Worm (Caenorhabditis elegans) whole organism, young adult: ENCODE results near the gene vhp-1.

ENCODE experiments used
- F23B12.7 ChIP-seq: sonication (generic microtip); optimal IDR thresholded peaks from 2 replicates; lab custom pipeline; 2017; ENCODE audit warnings: missing genetic modification characterization, mild to moderate bottlenecking, missing compliant biosample characterization, antibody characterized with exemption, moderate library complexity; ENCODE audit not compliant: insufficient read depth
- F37B4.10 ChIP-seq: fragments of 200-800 bp; sonication (Bioruptor generic); IDR thresholded peaks from 2 replicates; pipeline ENCODE4 v1.3.6; 2022; ENCODE audit warnings: missing genetic modification characterization, missing compliant biosample characterization
- F52B5.7 ChIP-seq: sonication (generic microtip); optimal IDR thresholded peaks from 2 replicates; lab custom pipeline; 2016; ENCODE audit warnings: mild to moderate bottlenecking, missing genetic modification characterization, missing compliant biosample characterization
- F57A8.1 ChIP-seq: fragments of 200-800 bp; sonication (Bioruptor generic); optimal IDR thresholded peaks from 2 replicates; lab custom pipeline; 2018; ENCODE audit warnings: mild to moderate bottlenecking, missing genetic modification characterization, moderate library complexity, missing compliant biosample characterization
- K11D2.4 ChIP-seq: fragments of 200-800 bp; sonication (Bioruptor generic); IDR thresholded peaks from 2 replicates; pipeline ENCODE4 v1.3.6; 2022; ENCODE audit warnings: missing genetic modification reagents, missing genetic modification characterization, missing compliant biosample characterization
- T07F8.4 ChIP-seq: sonication (generic microtip); optimal IDR thresholded peaks from 2 replicates; lab custom pipeline; 2016; ENCODE audit warnings: mild to moderate bottlenecking, missing genetic modification characterization, moderate library complexity, missing compliant biosample characterization
- Y53F4B.3 ChIP-seq: fragments of 200-800 bp; sonication (Bioruptor generic); IDR thresholded peaks from 2 replicates; pipeline ENCODE4 v1.3.6; 2022; ENCODE audit warnings: missing genetic modification reagents, missing genetic modification characterization, missing compliant biosample characterization
- Y56A3A.18 ChIP-seq: fragments of 200-800 bp; sonication (Bioruptor generic); IDR thresholded peaks from 2 replicates; pipeline ENCODE4 v1.3.6; 2022; ENCODE audit warnings: missing genetic modification reagents, missing genetic modification characterization, missing compliant biosample characterization
- aptf-2 ChIP-seq: fragments of 200-800 bp; sonication (Bioruptor generic); conservative IDR thresholded peaks from 2 replicates; pipeline ENCODE4 v1.3.6; 2022; ENCODE audit warnings: missing genetic modification reagents, missing genetic modification characterization, missing compliant biosample characterization
- attf-3 ChIP-seq: fragments of 200-800 bp; sonication (Bioruptor generic); conservative IDR thresholded peaks from 2 replicates; pipeline ENCODE4 v1.3.6; 2022; ENCODE audit warnings: missing genetic modification reagents, missing genetic modification characterization, missing compliant biosample characterization
- attf-5 ChIP-seq: fragments of 200-800 bp; sonication (Bioruptor generic); optimal IDR thresholded peaks from 2 replicates; lab custom pipeline; 2018; ENCODE audit warnings: mild to moderate bottlenecking, missing genetic modification characterization, missing compliant biosample characterization
- ceh-58 ChIP-seq: fragments of 200-800 bp; sonication (Bioruptor generic); IDR thresholded peaks from 2 replicates; pipeline ENCODE4 v1.3.6; 2022; ENCODE audit warnings: missing genetic modification characterization, missing compliant biosample characterization
- ceh-79 ChIP-seq: sonication (generic microtip); optimal IDR thresholded peaks from 2 replicates; lab custom pipeline; 2017; ENCODE audit warnings: mild to moderate bottlenecking, missing genetic modification characterization, missing compliant biosample characterization
- chd-7 ChIP-seq: sonication (generic microtip); optimal IDR thresholded peaks from 2 replicates; lab custom pipeline; 2016; ENCODE audit warnings: mild to moderate bottlenecking, missing genetic modification characterization, moderate library complexity, missing compliant biosample characterization
- efl-1 ChIP-seq: fragments of 150-350 bp; optimal IDR thresholded peaks from 2 replicates; lab custom pipeline; 2014; ENCODE audit warnings: missing biosample characterization, missing genetic modification reagents, missing genetic modification characterization
- ets-4 ChIP-seq: fragments of 200-800 bp; sonication (Bioruptor generic); optimal IDR thresholded peaks from 2 replicates; lab custom pipeline; 2018; ENCODE audit warnings: mild to moderate bottlenecking, missing genetic modification characterization, missing compliant biosample characterization
- him-1 ChIP-seq: sonication (generic microtip); optimal IDR thresholded peaks from 2 replicates; lab custom pipeline; 2016; ENCODE audit warnings: missing genotype, missing genetic modification reagents, missing genetic modification characterization, missing compliant biosample characterization
- hsf-1 ChIP-seq: fragments of 200-800 bp; sonication (Bioruptor generic); IDR thresholded peaks from 2 replicates; pipeline ENCODE4 v1.3.6; 2022; ENCODE audit warnings: missing genetic modification reagents, missing genetic modification characterization, missing compliant biosample characterization
- lag-1 ChIP-seq: fragments of 200-800 bp; sonication (Bioruptor generic); IDR thresholded peaks from 2 replicates; pipeline ENCODE4 v1.3.6; 2022; ENCODE audit warnings: missing genetic modification reagents, missing genetic modification characterization, missing compliant biosample characterization
- let-607 ChIP-seq, 2 experiments: fragments of 200-800 bp in 1 of 2; sonication (Bioruptor generic) in 1 of 2; sonication (generic microtip) in 1 of 2; optimal IDR thresholded peaks; 2 replicates each; lab custom pipeline; 2016 to 2018; ENCODE audit warnings: mild to moderate bottlenecking in 2 of 2, missing compliant biosample characterization in 2 of 2, missing genetic modification characterization in 2 of 2, moderate library complexity in 2 of 2, missing genotype in 1 of 2
- lin-40 ChIP-seq: sonication (generic microtip); optimal IDR thresholded peaks from 2 replicates; lab custom pipeline; 2016; ENCODE audit warnings: missing genetic modification characterization, mild to moderate bottlenecking, missing compliant biosample characterization, missing genotype, missing genetic modification reagents
- lir-1 ChIP-seq: fragments of 200-800 bp; sonication (Bioruptor generic); conservative IDR thresholded peaks from 2 replicates; pipeline ENCODE4 v1.3.6; 2022; ENCODE audit warnings: missing genetic modification reagents, missing genetic modification characterization, missing compliant biosample characterization
- lsl-1 ChIP-seq: fragments of 200-800 bp; sonication (Bioruptor generic); optimal IDR thresholded peaks from 2 replicates; lab custom pipeline; 2018; ENCODE audit warnings: mild to moderate bottlenecking, missing genetic modification characterization, moderate library complexity, missing compliant biosample characterization
- madf-3 ChIP-seq: fragments of 200-800 bp; sonication (Bioruptor generic); IDR thresholded peaks from 2 replicates; pipeline ENCODE4 v1.3.6; 2022; ENCODE audit warnings: missing genetic modification reagents, missing genetic modification characterization, missing compliant biosample characterization
- madf-8 ChIP-seq: fragments of 200-800 bp; sonication (Bioruptor generic); conservative IDR thresholded peaks from 2 replicates; pipeline ENCODE4 v1.3.6; 2022; ENCODE audit warnings: missing genetic modification reagents, missing genetic modification characterization, missing compliant biosample characterization
- mes-4 ChIP-seq: sonication (generic microtip); optimal IDR thresholded peaks from 2 replicates; lab custom pipeline; 2016; ENCODE audit warnings: missing genotype, missing genetic modification characterization, missing compliant biosample characterization
- nhr-120 ChIP-seq: fragments of 200-800 bp; sonication (Bioruptor generic); IDR thresholded peaks from 2 replicates; pipeline ENCODE4 v1.3.6; 2022; ENCODE audit warnings: missing genetic modification characterization, missing compliant biosample characterization
- nhr-27 ChIP-seq: fragments of 200-800 bp; sonication (Bioruptor generic); optimal IDR thresholded peaks from 2 replicates; lab custom pipeline; 2018; ENCODE audit warnings: mild to moderate bottlenecking, missing genetic modification characterization, moderate library complexity, missing compliant biosample characterization
- nhr-80 ChIP-seq: sonication (generic microtip); optimal IDR thresholded peaks from 2 replicates; lab custom pipeline; 2016; ENCODE audit warnings: missing genetic modification characterization, missing compliant biosample characterization
- pha-4 ChIP-seq: fragments of 150-350 bp; sonication (generic microtip); optimal IDR thresholded peaks from 2 replicates; lab custom pipeline; 2014; ENCODE audit warnings: missing biosample characterization, missing genetic modification reagents, missing genetic modification characterization
- repo-1 ChIP-seq: sonication (generic microtip); optimal IDR thresholded peaks from 2 replicates; lab custom pipeline; 2017; ENCODE audit warnings: mild to moderate bottlenecking, missing genetic modification characterization, missing compliant biosample characterization
- snpc-1.1 ChIP-seq: sonication (generic microtip); optimal IDR thresholded peaks from 2 replicates; lab custom pipeline; 2017; ENCODE audit warnings: missing genetic modification characterization, mild to moderate bottlenecking, missing compliant biosample characterization, antibody characterized with exemption, moderate library complexity, missing genotype, missing genetic modification reagents; ENCODE audit not compliant: insufficient read depth
- snpc-1.3 ChIP-seq: sonication (generic microtip); optimal IDR thresholded peaks from 2 replicates; lab custom pipeline; 2017; ENCODE audit warnings: missing genetic modification characterization, mild to moderate bottlenecking, missing compliant biosample characterization, antibody characterized with exemption, moderate library complexity, missing genotype, missing genetic modification reagents; ENCODE audit not compliant: insufficient read depth
- sptf-2 ChIP-seq: fragments of 200-800 bp; sonication (Bioruptor generic); optimal IDR thresholded peaks from 2 replicates; lab custom pipeline; 2018; ENCODE audit warnings: mild to moderate bottlenecking, missing genetic modification characterization, missing compliant biosample characterization
- zim-3 ChIP-seq: sonication (generic microtip); optimal IDR thresholded peaks from 2 replicates; lab custom pipeline; 2017; ENCODE audit warnings: mild to moderate bottlenecking, missing genetic modification characterization, moderate library complexity, missing compliant biosample characterization
- ztf-25 ChIP-seq: fragments of 200-800 bp; sonication (Bioruptor generic); IDR thresholded peaks from 2 replicates; pipeline ENCODE4 v1.3.6; 2022; ENCODE audit warnings: missing genetic modification reagents, missing genetic modification characterization, missing compliant biosample characterization
- ztf-26 ChIP-seq: sonication (generic microtip); optimal IDR thresholded peaks from 2 replicates; lab custom pipeline; 2017; ENCODE audit warnings: missing genetic modification characterization, missing compliant biosample characterization
- ztf-3 ChIP-seq: fragments of 200-800 bp; sonication (Bioruptor generic); optimal IDR thresholded peaks from 2 replicates; lab custom pipeline; 2018; ENCODE audit warnings: mild to moderate bottlenecking, missing genetic modification characterization, missing compliant biosample characterization
- ztf-6 ChIP-seq: fragments of 200-800 bp; sonication (Bioruptor generic); IDR thresholded peaks from 2 replicates; pipeline ENCODE4 v1.3.6; 2022; ENCODE audit warnings: missing genetic modification reagents, missing genetic modification characterization, missing compliant biosample characterization

The vhp-1 gene

ce11 chrII:5373275-5374047, 50.4 kb downstream of the vhp-1 start, which contains the start of the genes agt-2 and F09E5.3 (continued):
- TF ChIP-seq ets-4: peak; percentile 12
- peak; percentile 71 for TF ChIP-seq lsl-1 (GFP tag; lab: Kevin White, UChicago)
- TF ChIP-seq F52B5.7 (tag; lab: Kevin White, UChicago): no peak
- TF ChIP-seq chd-7 (tag; lab: Kevin White, UChicago): peak; percentile 15
- TF ChIP-seq nhr-27 (tag; lab: Kevin White, UChicago): no peak
- no peak for TF ChIP-seq T07F8.4
- peak; percentile 83 for TF ChIP-seq K11D2.4 (GFP tag; lab: Robert Waterston, UW)
- TF ChIP-seq Y56A3A.18 (GFP tag; lab: Robert Waterston, UW): no peak
- TF ChIP-seq efl-1 (GFP tag; lab: Kevin White, UChicago): peak; percentile 40
- peak; percentile 7 for TF ChIP-seq snpc-1.1
- no peak for TF ChIP-seq Y53F4B.3 (GFP tag; lab: Robert Waterston, UW)
- no peak for TF ChIP-seq aptf-2 (GFP tag; lab: Robert Waterston, UW)
- no peak for TF ChIP-seq ztf-3
- no peak for TF ChIP-seq ztf-25
- no peak for TF ChIP-seq him-1
- no peak for TF ChIP-seq sptf-2
- no peak for TF ChIP-seq F37B4.10 (GFP tag; lab: Robert Waterston, UW)
- TF ChIP-seq let-607 (tag; optimal IDR thresholded peaks at IDR 0.05; lab: Kevin White, UChicago): peak; percentile 30 to 51
- no peak for TF ChIP-seq ceh-79 (tag; lab: Kevin White, UChicago)
- peak; percentile 86 for TF ChIP-seq madf-3 (GFP tag; lab: Robert Waterston, UW)
- TF ChIP-seq snpc-1.3 (tag; lab: Kevin White, UChicago): peak; percentile 14
- TF ChIP-seq ceh-58 (GFP tag; lab: Robert Waterston, UW): no peak
- TF ChIP-seq pha-4: peak; percentile 61
- no peak for TF ChIP-seq nhr-120
- no peak; the same call in 1 of the 2 replicates for TF ChIP-seq madf-8 (GFP tag; lab: Robert Waterston, UW)
- TF ChIP-seq ztf-6 (GFP tag; lab: Robert Waterston, UW): no peak
- no peak for TF ChIP-seq mes-4 (tag; lab: Kevin White, UChicago)
- TF ChIP-seq lir-1 (GFP tag; lab: Robert Waterston, UW): peak; percentile 67
- TF ChIP-seq attf-5: peak; percentile 92
- TF ChIP-seq attf-3 (GFP tag; lab: Robert Waterston, UW): peak; percentile 59
- peak; percentile 56 for TF ChIP-seq repo-1 (tag; lab: Kevin White, UChicago)
- TF ChIP-seq ztf-26: peak; percentile 58
- peak; percentile 92 for TF ChIP-seq lin-40
- peak; percentile 13 for TF ChIP-seq F23B12.7
- peak; percentile 59 for TF ChIP-seq nhr-80 (tag; lab: Kevin White, UChicago)
- no peak for TF ChIP-seq F57A8.1 (GFP tag; lab: Kevin White, UChicago)
- TF ChIP-seq hsf-1 (GFP tag; lab: Robert Waterston, UW): no peak
- no peak for TF ChIP-seq lag-1 (GFP tag; lab: Robert Waterston, UW)
- no peak for TF ChIP-seq zim-3 (tag; lab: Kevin White, UChicago)
- TF ChIP-seq, all 124 proteins: peak for 52
